Worm (Caenorhabditis elegans): ENCODE results near the gene bud-13.
"Not testable (repeated sequence)": the region's sequence is repeated elsewhere in the genome, so short reads cannot be mapped to it uniquely, and the experiment has no call there.

The bud-13 gene

DNA sequence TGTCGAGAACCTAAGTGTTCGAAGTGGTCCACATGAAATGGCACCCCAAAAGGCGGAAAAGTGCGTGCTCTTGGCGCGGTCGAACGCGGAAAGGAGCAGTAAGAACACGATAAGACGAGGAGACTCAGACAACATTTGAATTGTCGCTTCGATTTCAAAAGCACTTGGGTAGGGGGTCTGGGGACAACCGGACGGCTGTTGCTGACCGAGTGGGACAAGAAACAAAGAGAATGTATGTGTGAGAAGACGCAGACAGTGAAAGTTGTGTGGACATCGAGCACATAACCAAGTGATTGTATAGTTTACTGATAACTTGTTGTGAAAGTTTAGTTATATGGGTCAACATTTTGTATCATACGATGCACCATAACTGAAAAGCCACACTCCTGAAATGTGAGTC, 39.7 kb upstream of the bud-13 start:
- TF ChIP-seq sdz-12 (GFP tag; optimal IDR thresholded peaks at IDR 0.05) (no peak), mes-2 (tag; optimal IDR thresholded peaks at IDR 0.05; ENCODE audit: poor library complexity, severe bottlenecking) (peak; percentile 51), fkh-10 (GFP tag; optimal IDR thresholded peaks at IDR 0.05) (no peak), daf-16 (GFP tag; optimal IDR thresholded peaks at IDR 0.05) (no peak), daf-16 (tag; optimal IDR thresholded peaks at IDR 0.05) (peak; percentile 79), nhr-25 (tag; optimal IDR thresholded peaks at IDR 0.05; ENCODE audit: borderline replicate concordance, insufficient read depth) (no peak), unc-39 (tag; optimal IDR thresholded peaks at IDR 0.05) (no peak), dve-1 (tag; optimal IDR thresholded peaks at IDR 0.05; ENCODE audit: insufficient read depth) (peak; percentile 48), mep-1 (tag; optimal IDR thresholded peaks at IDR 0.05) (peak; percentile 20), F49E8.2 (tag; optimal IDR thresholded peaks at IDR 0.05; ENCODE audit: borderline replicate concordance) (no peak), F26F4.8 (GFP tag; conservative IDR thresholded peaks at IDR 0.05) (no peak), ceh-20 (GFP tag; IDR thresholded peaks at IDR 0.05) (no peak), nhr-41 (GFP tag; IDR thresholded peaks at IDR 0.05) (no peak), aha-1 (tag) (peak; percentile 71), mxl-3 (GFP tag; optimal IDR thresholded peaks at IDR 0.05) (peak; percentile 27), hlh-11 (tag; optimal IDR thresholded peaks at IDR 0.05) (peak; percentile 83), pqm-1 (tag; optimal IDR thresholded peaks at IDR 0.05) (peak; percentile 17), madf-9 (GFP tag; conservative IDR thresholded peaks at IDR 0.05) (peak; percentile 63; the same call in 1 of the 2 replicates), lin-29 (GFP tag; IDR thresholded peaks at IDR 0.05) (no peak), pha-4 (GFP tag; IDR thresholded peaks at IDR 0.05) (no peak), pha-4 (tag; optimal IDR thresholded peaks at IDR 0.05) (peak; percentile 6), ces-1 (GFP tag; optimal IDR thresholded peaks at IDR 0.05) (no peak), mdl-1 (tag; optimal IDR thresholded peaks at IDR 0.05) (peak in 1 of 2 experiments; percentile 12), arid-1 (GFP tag; conservative IDR thresholded peaks at IDR 0.05) (no peak), snpc-4 (tag; optimal IDR thresholded peaks at IDR 0.05) (no peak), vab-7 (GFP tag; IDR thresholded peaks at IDR 0.05) (no peak), rbr-2 (tag; optimal IDR thresholded peaks at IDR 0.05) (peak; percentile 4), F37D6.2 (tag; optimal IDR thresholded peaks at IDR 0.05) (no peak), madf-5 (GFP tag; IDR thresholded peaks at IDR 0.05) (no peak), mdt-29 (GFP tag; IDR thresholded peaks at IDR 0.05) (no peak), php-3 (GFP tag; IDR thresholded peaks at IDR 0.05) (no peak), jun-1 (tag; optimal IDR thresholded peaks at IDR 0.05) (no peak), ZK546.5 (tag; optimal IDR thresholded peaks at IDR 0.05) (no peak), zip-11 (GFP tag; IDR thresholded peaks at IDR 0.05) (no peak), Y48G9A.11 (GFP tag; IDR thresholded peaks at IDR 0.05) (no peak), fos-1 (tag; optimal IDR thresholded peaks at IDR 0.05) (no peak), hlh-30 (tag; optimal IDR thresholded peaks at IDR 0.05; ENCODE audit: insufficient read depth) (peak; percentile 39), nhr-28 (tag; optimal IDR thresholded peaks at IDR 0.05) (peak; percentile 60)

ce11 chrIII:9005905-9006372, 38.4 kb upstream of the bud-13 start, which contains the start of gene rab-6.1:
Gene rab-6.1 (minus strand): TSS chrIII:9005955.
- not testable (repeated sequence) for TF ChIP-seq dve-1 (tag; optimal IDR thresholded peaks at IDR 0.05; ENCODE audit: insufficient read depth); snpc-4 (tag; optimal IDR thresholded peaks at IDR 0.05); ztf-7 (tag; optimal IDR thresholded peaks at IDR 0.05)

ce11 chrIII:9004658-9005057, 37.1 kb upstream of the bud-13 start:
- TF ChIP-seq spr-1 (tag; optimal IDR thresholded peaks at IDR 0.05) = no peak
- no peak for TF ChIP-seq lsy-2 (tag; optimal IDR thresholded peaks at IDR 0.05)
- peak; percentile 1 for TF ChIP-seq aha-1 (tag)

Measured in whole organism, L4 larva.